Worm (Caenorhabditis elegans) whole organism, early embryonic: Measurements from ENCODE around the gene EEED8.3.

Source experiments
- B0310.2 ChIP-seq: sonication (generic microtip); optimal IDR thresholded peaks from 2 replicates; lab custom pipeline; 2016; ENCODE audit warnings: mild to moderate bottlenecking, missing genetic modification characterization, missing compliant biosample characterization
- F13C5.2 ChIP-seq: sonication (generic microtip); optimal IDR thresholded peaks from 2 replicates; lab custom pipeline; 2017; ENCODE audit warnings: mild to moderate bottlenecking, missing genetic modification characterization, inconsistent platforms, missing compliant biosample characterization
- aly-1 ChIP-seq: sonication (generic microtip); optimal IDR thresholded peaks from 2 replicates; lab custom pipeline; 2016; ENCODE audit warnings: missing genetic modification characterization, missing compliant biosample characterization
- ama-1 ChIP-seq: fragments of 150-350 bp; optimal IDR thresholded peaks from 2 replicates; lab custom pipeline; 2014
- ceh-13 ChIP-seq: fragments of 200-800 bp; sonication (Bioruptor generic); optimal IDR thresholded peaks from 2 replicates; lab custom pipeline; 2018; ENCODE audit warnings: mild to moderate bottlenecking, missing genetic modification characterization, missing compliant biosample characterization
- ceh-36 ChIP-seq: sonication (generic microtip); optimal IDR thresholded peaks from 2 replicates; lab custom pipeline; 2016; ENCODE audit warnings: missing genetic modification characterization, inconsistent platforms, missing compliant biosample characterization
- ets-7 ChIP-seq: sonication (generic microtip); optimal IDR thresholded peaks from 2 replicates; lab custom pipeline; 2016; ENCODE audit warnings: missing genotype, missing genetic modification characterization, missing compliant biosample characterization
- flt-1 ChIP-seq: fragments of 200-800 bp; sonication (Bioruptor generic); IDR thresholded peaks from 2 replicates; pipeline ENCODE4 v1.3.6; 2022; ENCODE audit warnings: missing genetic modification characterization, missing compliant biosample characterization
- hmbx-1 ChIP-seq: sonication (generic microtip); optimal IDR thresholded peaks from 2 replicates; lab custom pipeline; 2016; ENCODE audit warnings: mild to moderate bottlenecking, missing genetic modification characterization, missing compliant biosample characterization
- hmg-4 ChIP-seq: fragments of 200-800 bp; sonication (Bioruptor generic); optimal IDR thresholded peaks from 2 replicates; lab custom pipeline; 2018; ENCODE audit warnings: mild to moderate bottlenecking, missing genetic modification characterization, missing compliant biosample characterization
- hnd-1 ChIP-seq: sonication (generic microtip); optimal IDR thresholded peaks from 2 replicates; lab custom pipeline; 2016; ENCODE audit warnings: missing genetic modification characterization, missing compliant biosample characterization
- pes-1 ChIP-seq: fragments of 200-800 bp; sonication (Bioruptor generic); IDR thresholded peaks from 2 replicates; pipeline ENCODE4 v1.3.6; 2022; ENCODE audit warnings: missing genetic modification reagents, missing genetic modification characterization, missing compliant biosample characterization
- scrt-1 ChIP-seq: fragments of 200-800 bp; sonication (Bioruptor generic); IDR thresholded peaks from 2 replicates; pipeline ENCODE4 v1.3.6; 2022; ENCODE audit warnings: missing genetic modification characterization, missing compliant biosample characterization
- sea-1 ChIP-seq: fragments of 200-800 bp; sonication (Bioruptor generic); conservative IDR thresholded peaks from 2 replicates; pipeline ENCODE4 v1.3.6; 2022; ENCODE audit warnings: missing genetic modification characterization, missing compliant biosample characterization
- tbx-11 ChIP-seq: fragments of 200-800 bp; sonication (Bioruptor generic); IDR thresholded peaks from 2 replicates; pipeline ENCODE4 v1.3.6; 2022; ENCODE audit warnings: missing genetic modification characterization, missing compliant biosample characterization
- tbx-37 ChIP-seq: fragments of 200-800 bp; sonication (Bioruptor generic); conservative IDR thresholded peaks from 2 replicates; pipeline ENCODE4 v1.3.6; 2022; ENCODE audit warnings: missing genetic modification reagents, missing genetic modification characterization, missing compliant biosample characterization
- tra-4 ChIP-seq: sonication (generic microtip); optimal IDR thresholded peaks from 2 replicates; lab custom pipeline; 2017; ENCODE audit warnings: missing genetic modification characterization, missing compliant biosample characterization

EEED8.3 gene

DNA sequence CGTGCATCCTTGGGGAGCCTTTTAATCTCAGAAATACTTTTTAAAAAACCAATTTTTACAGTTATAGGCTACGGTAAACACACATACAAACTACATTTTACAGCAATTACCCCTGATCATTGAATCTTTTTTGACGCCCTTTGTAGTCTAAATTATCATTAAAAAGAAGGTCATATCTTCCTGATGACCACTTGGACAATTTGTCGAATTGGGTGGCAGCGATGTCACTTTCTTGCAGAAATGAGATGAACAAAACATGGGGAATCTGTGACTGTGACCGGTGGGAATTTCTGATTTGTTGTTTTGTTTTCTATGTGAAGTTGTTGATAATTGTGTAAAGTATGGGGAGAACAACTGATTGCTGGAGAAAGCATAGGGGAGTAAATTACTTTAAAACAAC lies 35.5 kb downstream of the EEED8.3 start:
- TF ChIP-seq flt-1 (no peak), ets-7 (tag; lab: Kevin White, UChicago) (no peak), ama-1 (lab: Kevin White, UChicago) (no peak), hmbx-1 (no peak), scrt-1 (GFP tag; lab: Robert Waterston, UW) (no peak), tbx-37 (GFP tag; lab: Robert Waterston, UW) (no peak), sea-1 (no peak), hmg-4 (GFP tag; lab: Kevin White, UChicago) (no peak), ceh-36 (tag; lab: Kevin White, UChicago) (no peak)

ce11 chrII:5451278-5451677 lies 37.2 kb downstream of the EEED8.3 start:
- TF ChIP-seq ama-1 (lab: Kevin White, UChicago) (no peak), tbx-37 (GFP tag; lab: Robert Waterston, UW) (no peak), hmg-4 (GFP tag; lab: Kevin White, UChicago) (no peak), ceh-36 (tag; lab: Kevin White, UChicago) (no peak), pes-1 (GFP tag; lab: Robert Waterston, UW) (no peak), F13C5.2 (tag; lab: Kevin White, UChicago) (no peak), aly-1 (no peak), tbx-11 (GFP tag; lab: Robert Waterston, UW) (no peak), sea-1 (no peak), hnd-1 (no peak), scrt-1 (GFP tag; lab: Robert Waterston, UW) (no peak), B0310.2 (no peak), ceh-13 (GFP tag; lab: Kevin White, UChicago) (no peak), hmbx-1 (no peak), ets-7 (tag; lab: Kevin White, UChicago) (no peak), tra-4 (tag; lab: Kevin White, UChicago) (no peak), flt-1 (no peak)

- TF ChIP-seq hmbx-1 = no peak
- TF ChIP-seq flt-1 = no peak
- TF ChIP-seq sea-1 = no peak
- no peak for TF ChIP-seq tra-4 (tag; lab: Kevin White, UChicago)
- TF ChIP-seq F13C5.2 (tag; lab: Kevin White, UChicago) = no peak
- TF ChIP-seq ceh-36 (tag; lab: Kevin White, UChicago) = no peak
- TF ChIP-seq hmg-4 (GFP tag; lab: Kevin White, UChicago) = no peak
- no peak for TF ChIP-seq tbx-37 (GFP tag; lab: Robert Waterston, UW)
- TF ChIP-seq ets-7 (tag; lab: Kevin White, UChicago) = no peak
- TF ChIP-seq aly-1 = no peak
These were observed 39.5 kb downstream of the EEED8.3 start, which contains the start of gene dhs-5 for ce11 chrII:5453547-5453946. Gene dhs-5, plus strand, starts transcription at chrII:5453847.

DNA sequence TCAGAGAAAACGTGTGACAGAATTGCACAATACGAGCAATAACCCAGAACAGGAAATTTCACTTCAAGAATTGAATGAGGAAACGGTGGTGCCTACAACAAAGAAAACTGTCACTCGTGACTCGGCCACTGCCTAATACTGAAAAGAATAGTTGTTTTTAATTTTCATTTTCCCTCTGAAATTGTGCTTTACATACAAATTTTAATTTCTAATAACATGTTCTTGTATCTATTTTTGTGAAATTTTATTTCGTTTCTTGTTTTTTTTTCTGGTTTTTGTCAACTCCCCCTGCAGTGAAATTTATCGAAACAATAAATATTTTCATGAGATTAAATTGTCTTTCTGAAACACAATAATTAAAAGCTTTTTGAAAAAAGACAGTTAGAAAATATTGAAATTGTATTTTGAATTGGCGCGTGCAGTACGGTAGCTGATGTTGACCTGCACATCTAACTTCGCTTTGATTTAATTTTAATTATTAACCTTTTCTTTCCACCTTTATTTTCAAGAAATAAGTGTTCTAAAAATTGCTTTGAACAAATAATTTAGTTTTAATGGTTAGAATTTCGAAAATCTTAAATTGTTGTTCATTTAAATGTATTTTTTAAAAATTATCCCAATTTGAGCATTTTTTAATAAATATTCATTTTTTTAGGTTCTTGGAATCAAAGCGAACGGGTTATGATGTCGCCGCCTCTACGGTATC lies 41.7 kb downstream of the EEED8.3 start, which contains the start of gene daz-1:
daz-1 (plus strand) TSS at position 656 of the 706 bp plus-strand sequence.
- TF ChIP-seq tbx-37 (GFP tag; lab: Robert Waterston, UW) = no peak
- TF ChIP-seq flt-1 = no peak
- TF ChIP-seq ets-7 (tag; lab: Kevin White, UChicago) = no peak
- no peak for TF ChIP-seq B0310.2
- no peak for TF ChIP-seq ceh-13 (GFP tag; lab: Kevin White, UChicago)
- no peak for TF ChIP-seq hmg-4 (GFP tag; lab: Kevin White, UChicago)
- TF ChIP-seq hnd-1 = no peak
- no peak for TF ChIP-seq F13C5.2 (tag; lab: Kevin White, UChicago)
- TF ChIP-seq sea-1 = no peak

DNA sequence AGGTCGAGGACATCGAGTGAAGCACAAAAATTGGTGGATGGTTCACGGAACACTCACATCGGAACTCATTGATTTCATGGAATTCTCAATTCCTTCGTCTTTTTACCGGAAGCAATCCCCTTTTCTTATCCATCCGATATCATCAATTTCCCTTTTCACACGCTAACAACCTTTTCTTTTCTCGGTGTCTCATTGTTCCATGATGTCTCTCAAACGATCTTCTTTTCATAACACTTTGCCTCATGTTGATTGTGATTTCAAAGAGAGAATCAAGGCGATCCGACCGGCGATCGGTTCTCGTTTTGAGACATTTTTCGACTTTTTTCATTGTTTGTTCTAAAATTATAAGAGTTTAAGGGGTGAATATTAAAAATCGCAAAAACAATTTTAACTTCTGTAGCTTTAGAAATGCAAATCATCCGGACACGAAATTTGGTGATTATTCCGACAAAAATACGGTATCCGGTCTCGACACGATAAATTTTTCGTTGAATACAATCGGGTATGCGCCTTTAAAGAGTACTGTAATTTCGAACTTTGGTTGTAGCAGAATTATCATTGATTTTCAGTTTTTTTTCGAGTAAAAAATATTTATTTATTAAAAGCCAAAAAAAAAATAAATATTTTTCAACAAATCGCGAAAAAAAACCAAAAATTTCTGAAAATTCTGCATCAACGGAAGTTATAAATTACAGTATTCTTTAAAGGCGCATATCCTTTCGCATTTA lies 44.8 kb downstream of the EEED8.3 start:
- TF ChIP-seq hnd-1 (no peak), aly-1 (no peak), tbx-37 (GFP tag; lab: Robert Waterston, UW) (no peak), tbx-11 (GFP tag; lab: Robert Waterston, UW) (no peak), flt-1 (no peak), tra-4 (tag; lab: Kevin White, UChicago) (no peak), ets-7 (tag; lab: Kevin White, UChicago) (no peak), ceh-13 (GFP tag; lab: Kevin White, UChicago) (no peak), ceh-36 (tag; lab: Kevin White, UChicago) (no peak), hmg-4 (GFP tag; lab: Kevin White, UChicago) (no peak), sea-1 (no peak), B0310.2 (no peak), scrt-1 (GFP tag; lab: Robert Waterston, UW) (no peak), hmbx-1 (no peak), F13C5.2 (tag; lab: Kevin White, UChicago) (no peak), ama-1 (lab: Kevin White, UChicago) (no peak), pes-1 (GFP tag; lab: Robert Waterston, UW) (no peak)

DNA sequence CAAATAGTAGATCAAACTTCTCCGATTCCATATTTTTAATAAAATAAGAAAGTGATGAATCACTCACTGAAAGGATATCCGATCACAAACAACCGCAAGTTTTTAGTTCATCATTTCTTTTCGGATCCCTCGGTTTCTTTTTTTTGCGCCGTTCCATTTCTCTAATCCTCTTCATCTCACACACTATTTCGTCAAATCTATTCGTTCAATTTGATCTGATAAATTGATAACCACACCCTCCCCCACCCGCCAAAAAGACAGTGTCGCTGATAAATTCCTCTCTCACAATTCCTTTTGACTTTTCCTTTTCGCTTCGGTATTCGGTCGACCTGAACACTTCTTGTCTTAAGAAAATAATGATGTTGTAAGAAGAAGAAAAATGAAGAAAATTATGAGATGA lies 45.5 kb downstream of the EEED8.3 start:
- TF ChIP-seq F13C5.2 (tag; lab: Kevin White, UChicago) = no peak
- TF ChIP-seq ama-1 (lab: Kevin White, UChicago) = no peak
- TF ChIP-seq ceh-13 (GFP tag; lab: Kevin White, UChicago) = no peak
- TF ChIP-seq scrt-1 (GFP tag; lab: Robert Waterston, UW) = no peak
- TF ChIP-seq tbx-37 (GFP tag; lab: Robert Waterston, UW) = no peak
- TF ChIP-seq B0310.2 = no peak
- no peak for TF ChIP-seq hmg-4 (GFP tag; lab: Kevin White, UChicago)
- TF ChIP-seq tra-4 (tag; lab: Kevin White, UChicago) = no peak
- no peak for TF ChIP-seq sea-1
- no peak for TF ChIP-seq aly-1
- no peak for TF ChIP-seq ceh-36 (tag; lab: Kevin White, UChicago)
- TF ChIP-seq flt-1 = no peak
- no peak for TF ChIP-seq hmbx-1
- no peak for TF ChIP-seq pes-1 (GFP tag; lab: Robert Waterston, UW)

DNA sequence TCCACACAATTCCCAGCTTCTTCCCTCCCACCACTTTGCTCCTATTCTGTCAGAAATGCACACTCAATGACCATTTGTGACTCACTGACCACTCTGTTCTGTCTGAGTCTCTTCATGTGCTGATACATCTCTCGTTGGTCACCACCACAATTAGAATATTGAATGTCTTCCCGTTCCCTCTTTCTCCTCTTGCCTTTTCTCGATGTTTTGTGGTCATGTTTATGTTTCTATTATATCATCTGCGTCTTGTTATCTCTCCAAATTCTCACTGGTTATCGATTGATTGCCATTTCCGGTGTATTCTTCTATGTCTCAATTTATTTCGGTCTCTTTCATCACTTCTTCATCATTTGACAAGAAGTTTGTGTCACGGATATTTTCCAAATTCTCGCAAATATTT lies 46.8 kb downstream of the EEED8.3 start:
- TF ChIP-seq tra-4 (tag; lab: Kevin White, UChicago) (no peak), ceh-36 (tag; lab: Kevin White, UChicago) (no peak), ceh-13 (GFP tag; lab: Kevin White, UChicago) (no peak), tbx-11 (GFP tag; lab: Robert Waterston, UW) (no peak), sea-1 (no peak), hmg-4 (GFP tag; lab: Kevin White, UChicago) (no peak), ama-1 (lab: Kevin White, UChicago) (no peak), ets-7 (tag; lab: Kevin White, UChicago) (no peak), F13C5.2 (tag; lab: Kevin White, UChicago) (no peak), scrt-1 (GFP tag; lab: Robert Waterston, UW) (no peak), hnd-1 (no peak), pes-1 (GFP tag; lab: Robert Waterston, UW) (no peak), B0310.2 (no peak)
